Worm (Caenorhabditis elegans) whole organism, L4 larva: Measurements from ENCODE around the gene btb-5.

Source experiments
- D1046.2 ChIP-seq: fragments of 200-800 bp; sonication (Bioruptor generic); IDR thresholded peaks from 2 replicates; pipeline ENCODE4 v1.3.6; 2022; ENCODE audit warnings: missing genetic modification characterization, missing compliant biosample characterization
- F10B5.3 ChIP-seq: sonication (generic microtip); optimal IDR thresholded peaks from 2 replicates; lab custom pipeline; 2016; ENCODE audit warnings: mild to moderate bottlenecking, missing genetic modification characterization, missing compliant biosample characterization
- F49E8.2 ChIP-seq: sonication (generic microtip); optimal IDR thresholded peaks from 2 replicates; lab custom pipeline; 2016; ENCODE audit warnings: missing compliant biosample characterization, mild to moderate bottlenecking, missing genetic modification characterization, borderline replicate concordance
- R02D3.7 ChIP-seq: fragments of 150-350 bp; sonication (generic microtip); optimal IDR thresholded peaks from 3 replicates; lab custom pipeline; 2014; ENCODE audit warnings: missing biosample characterization, missing genetic modification characterization
- T20F7.1 ChIP-seq: fragments of 200-800 bp; sonication (Bioruptor generic); optimal IDR thresholded peaks from 2 replicates; lab custom pipeline; 2018; ENCODE audit warnings: mild to moderate bottlenecking, missing genetic modification characterization, missing compliant biosample characterization
- T26A8.4 ChIP-seq: fragments of 200-800 bp; sonication (Bioruptor generic); IDR thresholded peaks from 2 replicates; pipeline ENCODE4 v1.3.6; 2022; ENCODE audit warnings: missing genetic modification characterization, missing compliant biosample characterization
- Y5F2A.4 ChIP-seq: fragments of 200-800 bp; sonication (Bioruptor generic); optimal IDR thresholded peaks from 2 replicates; lab custom pipeline; 2018; ENCODE audit warnings: mild to moderate bottlenecking, missing genetic modification characterization, missing compliant biosample characterization
- aha-1 ChIP-seq: fragments of 150-350 bp; peaks from one replicate; lab custom pipeline; 2014; ENCODE audit warnings: missing biosample characterization, missing genetic modification characterization
- aly-2 ChIP-seq: sonication (generic microtip); optimal IDR thresholded peaks from 2 replicates; lab custom pipeline; 2018; ENCODE audit warnings: missing biosample characterization, missing genetic modification characterization
- ceh-44 ChIP-seq: fragments of 200-800 bp; sonication (Bioruptor generic); IDR thresholded peaks from 2 replicates; pipeline ENCODE4 v1.3.6; 2022; ENCODE audit warnings: missing genetic modification reagents, missing genetic modification characterization, missing compliant biosample characterization
- ceh-62 ChIP-seq: sonication (generic microtip); optimal IDR thresholded peaks from 2 replicates; lab custom pipeline; 2017; ENCODE audit warnings: missing biosample characterization, missing genetic modification characterization
- ceh-82 ChIP-seq: sonication (generic microtip); optimal IDR thresholded peaks from 2 replicates; lab custom pipeline; 2017; ENCODE audit warnings: missing biosample characterization, missing genetic modification characterization
- ces-1 ChIP-seq: fragments of 150-350 bp; sonication (generic microtip); optimal IDR thresholded peaks from 4 replicates; lab custom pipeline; 2014; ENCODE audit warnings: missing biosample characterization, missing genetic modification reagents, missing genetic modification characterization
- daf-16 ChIP-seq, 3 experiments: sonication (generic microtip); optimal IDR thresholded peaks; 2 replicates each; lab custom pipeline; 2016 to 2017; ENCODE audit warnings: missing genetic modification characterization in 3 of 3, missing genetic modification reagents in 3 of 3, mild to moderate bottlenecking in 2 of 3, missing compliant biosample characterization in 2 of 3, missing biosample characterization in 1 of 3, moderate library complexity in 1 of 3
- daf-19 ChIP-seq: fragments of 200-800 bp; sonication (Bioruptor generic); conservative IDR thresholded peaks from 2 replicates; pipeline ENCODE4 v1.3.6; 2022; ENCODE audit warnings: missing genetic modification characterization, missing compliant biosample characterization
- daf-8 ChIP-seq: fragments of 200-800 bp; sonication (Bioruptor generic); IDR thresholded peaks from 2 replicates; pipeline ENCODE4 v1.3.6; 2022; ENCODE audit warnings: missing genetic modification characterization, missing compliant biosample characterization
- duxl-1 ChIP-seq: sonication (generic microtip); optimal IDR thresholded peaks from 2 replicates; lab custom pipeline; 2016; ENCODE audit warnings: mild to moderate bottlenecking, missing genetic modification characterization, moderate library complexity, missing compliant biosample characterization; ENCODE audit not compliant: poor library complexity
- fkh-10 ChIP-seq: fragments of 150-350 bp; optimal IDR thresholded peaks from 2 replicates; lab custom pipeline; 2014; ENCODE audit warnings: missing biosample characterization, missing genetic modification reagents, missing genetic modification characterization
- fos-1 ChIP-seq: fragments of 150-350 bp; optimal IDR thresholded peaks from 2 replicates; lab custom pipeline; 2014; ENCODE audit warnings: missing biosample characterization, missing genetic modification characterization
- hlh-30 ChIP-seq: sonication (generic microtip); optimal IDR thresholded peaks from 2 replicates; lab custom pipeline; 2017; ENCODE audit warnings: antibody characterized with exemption, mild to moderate bottlenecking, missing genetic modification characterization, missing compliant biosample characterization; ENCODE audit not compliant: insufficient read depth
- lin-15B ChIP-seq: fragments of 150-350 bp; sonication (generic microtip); optimal IDR thresholded peaks from 3 replicates; lab custom pipeline; 2014; ENCODE audit warnings: missing biosample characterization, missing genetic modification characterization
- lin-29 ChIP-seq: fragments of 200-800 bp; sonication (Bioruptor generic); IDR thresholded peaks from 2 replicates; pipeline ENCODE4 v1.3.6; 2022; ENCODE audit warnings: missing genetic modification reagents, missing genetic modification characterization, missing compliant biosample characterization
- lin-38 ChIP-seq: fragments of 200-800 bp; sonication (Bioruptor generic); IDR thresholded peaks from 2 replicates; pipeline ENCODE4 v1.3.6; 2022; ENCODE audit warnings: missing genetic modification reagents, missing genetic modification characterization, missing compliant biosample characterization
- madf-5 ChIP-seq, 2 experiments: fragments of 200-800 bp; sonication (Bioruptor generic); IDR thresholded peaks; 2 replicates each; pipeline ENCODE4 v1.3.6; 2022; ENCODE audit warnings: missing compliant biosample characterization in 2 of 2, missing genetic modification characterization in 2 of 2
- madf-9 ChIP-seq: fragments of 200-800 bp; sonication (Bioruptor generic); conservative IDR thresholded peaks from 2 replicates; pipeline ENCODE4 v1.3.6; 2022; ENCODE audit warnings: missing genetic modification reagents, missing genetic modification characterization, missing compliant biosample characterization
- mdt-29 ChIP-seq: fragments of 200-800 bp; sonication (Bioruptor generic); IDR thresholded peaks from 2 replicates; pipeline ENCODE4 v1.3.6; 2022; ENCODE audit warnings: missing genetic modification reagents, missing genetic modification characterization, missing compliant biosample characterization
- mxl-3 ChIP-seq: fragments of 200-800 bp; sonication (Bioruptor generic); optimal IDR thresholded peaks from 2 replicates; lab custom pipeline; 2018; ENCODE audit warnings: mild to moderate bottlenecking, missing genetic modification characterization, missing compliant biosample characterization
- nhr-25 ChIP-seq: sonication (generic microtip); optimal IDR thresholded peaks from 2 replicates; lab custom pipeline; 2017; ENCODE audit warnings: missing genetic modification characterization, mild to moderate bottlenecking, missing compliant biosample characterization, antibody characterized with exemption, moderate library complexity, borderline replicate concordance; ENCODE audit not compliant: insufficient read depth
- nhr-41 ChIP-seq: fragments of 200-800 bp; sonication (Bioruptor generic); IDR thresholded peaks from 2 replicates; pipeline ENCODE4 v1.3.6; 2022; ENCODE audit warnings: missing genetic modification reagents, missing genetic modification characterization, missing compliant biosample characterization
- nhr-77 ChIP-seq: fragments of 150-350 bp; optimal IDR thresholded peaks from 2 replicates; lab custom pipeline; 2014; ENCODE audit warnings: missing biosample characterization, missing genetic modification characterization
- pha-4 ChIP-seq, 2 experiments: fragments of 150-350 bp in 1 of 2; fragments of 200-800 bp in 1 of 2; sonication (Bioruptor generic) in 1 of 2; IDR thresholded peaks in 1 of 2; optimal IDR thresholded peaks in 1 of 2; 2 replicates each; pipeline versions ENCODE4 v1.3.6 to Lab custom; 2014 to 2022; ENCODE audit warnings: missing genetic modification characterization in 2 of 2, missing genetic modification reagents in 2 of 2, missing biosample characterization in 1 of 2, missing compliant biosample characterization in 1 of 2
- set-16 ChIP-seq: fragments of 200-800 bp; sonication (Bioruptor generic); IDR thresholded peaks from 2 replicates; pipeline ENCODE4 v1.3.6; 2022; ENCODE audit warnings: missing genetic modification reagents, missing genetic modification characterization, missing compliant biosample characterization
- skn-1 ChIP-seq: fragments of 150-350 bp; optimal IDR thresholded peaks from 2 replicates; lab custom pipeline; 2014; ENCODE audit warnings: missing biosample characterization, missing genetic modification characterization
- snpc-1.2 ChIP-seq: fragments of 200-800 bp; sonication (Bioruptor generic); IDR thresholded peaks from 2 replicates; pipeline ENCODE4 v1.3.6; 2022; ENCODE audit warnings: missing genetic modification reagents, missing genetic modification characterization, missing compliant biosample characterization
- tra-1 ChIP-seq: fragments of 200-800 bp; sonication (Bioruptor generic); IDR thresholded peaks from 2 replicates; pipeline ENCODE4 v1.3.6; 2022; ENCODE audit warnings: missing genetic modification reagents, missing genetic modification characterization, missing compliant biosample characterization
- unc-62 ChIP-seq, 3 experiments: fragments of 150-350 bp in 1 of 3; sonication (generic microtip); optimal IDR thresholded peaks in 2 of 3; peaks in 1 of 3; 1 replicate in 1 of 3; 2 replicates in 2 of 3; lab custom pipeline; 2014 to 2017; ENCODE audit warnings: missing biosample characterization in 3 of 3, missing genetic modification characterization in 3 of 3, missing genetic modification reagents in 3 of 3, missing genotype in 1 of 3
- vab-7 ChIP-seq: fragments of 200-800 bp; sonication (Bioruptor generic); IDR thresholded peaks from 2 replicates; pipeline ENCODE4 v1.3.6; 2022; ENCODE audit warnings: missing genetic modification reagents, missing genetic modification characterization, missing compliant biosample characterization
- ztf-11 ChIP-seq: fragments of 150-350 bp; optimal IDR thresholded peaks from 2 replicates; lab custom pipeline; 2014; ENCODE audit warnings: missing biosample characterization, missing genetic modification characterization

Gene btb-5

ce11 chrIII:49064-49463 is 11.9 kb downstream of the btb-5 start:
- TF ChIP-seq skn-1 (tag; lab: Kevin White, UChicago), result no peak
- TF ChIP-seq mdt-29, result no peak
- peak in 1 of 2 experiments; percentile 60 for TF ChIP-seq unc-62 (GFP tag; optimal IDR thresholded peaks at IDR 0.05 in 1 of 2; lab: Kevin White, UChicago)
- TF ChIP-seq unc-62 (tag; optimal IDR thresholded peaks at IDR 0.05; lab: Kevin White, UChicago), result no peak
- no peak for TF ChIP-seq nhr-41
- no peak for TF ChIP-seq madf-5 (GFP tag; IDR thresholded peaks at IDR 0.05; lab: Robert Waterston, UW)
- TF ChIP-seq ceh-44, result no peak
- no peak for TF ChIP-seq hlh-30 (tag; lab: Kevin White, UChicago)
- no peak for TF ChIP-seq nhr-25 (tag; lab: Kevin White, UChicago)
- 0 out of 2 replicates have a peak, but pooled peaks have one; percentile 57 for TF ChIP-seq D1046.2
- TF ChIP-seq T20F7.1, result no peak
- TF ChIP-seq aly-2 (tag; lab: Kevin White, UChicago), result no peak
- no peak for TF ChIP-seq mxl-3 (GFP tag; lab: Kevin White, UChicago)

DNA sequence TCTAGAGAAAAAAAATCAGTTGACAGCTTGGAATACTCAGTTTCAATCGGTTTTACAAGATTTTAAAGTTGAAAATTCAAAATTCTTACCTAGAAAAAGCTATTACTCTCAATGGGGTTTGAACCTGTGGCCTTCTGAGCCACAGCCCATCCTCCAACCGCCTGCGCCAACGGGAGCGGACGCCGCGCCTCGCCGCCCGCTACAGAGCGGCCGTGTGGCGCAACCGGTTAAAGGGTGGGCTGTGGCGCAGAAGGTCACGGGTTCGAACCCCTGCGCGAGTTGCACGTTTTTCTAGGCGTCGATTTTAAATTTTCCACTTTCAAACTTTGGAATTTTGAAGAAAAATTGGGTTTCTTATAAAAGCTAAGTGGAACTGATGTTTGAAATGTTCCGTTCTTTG is 12.6 kb downstream of the btb-5 start:
- TF ChIP-seq aha-1 (tag; lab: Kevin White, UChicago) (peak; percentile 97), set-16 (peak; percentile 95), daf-19 (GFP tag; lab: Robert Waterston, UW) (no peak), tra-1 (0 out of 2 replicates have a peak, but pooled peaks have one; percentile 27), madf-9 (GFP tag; lab: Robert Waterston, UW) (no peak), snpc-1.2 (no peak), F10B5.3 (tag; lab: Kevin White, UChicago) (no peak)
- TF ChIP-seq, all 104 proteins: peak for 3

DNA sequence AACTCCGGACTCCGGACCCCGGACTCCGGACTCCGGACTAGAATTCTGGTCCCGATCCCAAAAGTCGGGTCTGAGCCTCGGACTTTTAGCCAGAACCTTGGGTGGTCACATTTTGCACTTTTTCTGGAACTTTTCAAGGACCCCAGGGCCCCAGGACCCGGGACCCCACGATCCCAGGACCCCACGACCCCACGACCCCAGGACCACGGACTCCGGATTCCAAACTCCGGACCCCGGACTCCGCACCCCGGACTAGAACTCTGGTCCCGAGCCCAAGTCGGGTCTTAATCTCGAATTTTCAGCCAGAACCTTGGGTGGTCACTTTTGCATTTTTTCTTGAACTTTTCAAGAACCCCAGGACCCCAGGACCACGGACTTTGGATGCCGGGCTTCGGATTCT is 18.2 kb downstream of the btb-5 start:
- TF ChIP-seq nhr-77 (tag; lab: Kevin White, UChicago) (no peak), aha-1 (tag; lab: Kevin White, UChicago) (peak; percentile 28), set-16 (peak; percentile 96), fkh-10 (GFP tag; lab: Kevin White, UChicago) (no peak), pha-4 (GFP tag; IDR thresholded peaks at IDR 0.05; lab: Robert Waterston, UW) (peak; percentile 53; the same call in 1 of the 2 replicates), pha-4 (tag; optimal IDR thresholded peaks at IDR 0.05; lab: Kevin White, UChicago) (no peak), duxl-1 (no peak), madf-5 (GFP tag; IDR thresholded peaks at IDR 0.05; lab: Robert Waterston, UW) (no peak), mdt-29 (no peak), vab-7 (GFP tag; lab: Robert Waterston, UW) (no peak), Y5F2A.4 (GFP tag; lab: Kevin White, UChicago) (no peak), R02D3.7 (tag; lab: Kevin White, UChicago) (no peak), F49E8.2 (tag; lab: Kevin White, UChicago) (no peak), ztf-11 (tag; lab: Kevin White, UChicago) (no peak), ceh-62 (no peak)

- TF ChIP-seq ces-1 (GFP tag; lab: Kevin White, UChicago) (no peak), unc-62 (GFP tag; optimal IDR thresholded peaks at IDR 0.05 in 1 of 2; lab: Kevin White, UChicago) (peak in 1 of 2 experiments; percentile 48), unc-62 (tag; optimal IDR thresholded peaks at IDR 0.05; lab: Kevin White, UChicago) (no peak), T26A8.4 (GFP tag; lab: Robert Waterston, UW) (0 out of 2 replicates have a peak, but pooled peaks have one; percentile 28), tra-1 (no peak), snpc-1.2 (no peak), lin-38 (GFP tag; lab: Robert Waterston, UW) (no peak), daf-16 (GFP tag; optimal IDR thresholded peaks at IDR 0.05; lab: Kevin White, UChicago) (no peak), daf-16 (tag; optimal IDR thresholded peaks at IDR 0.05; lab: Kevin White, UChicago) (no peak), daf-19 (GFP tag; lab: Robert Waterston, UW) (no peak), lin-29 (no peak), madf-5 (GFP tag; IDR thresholded peaks at IDR 0.05; lab: Robert Waterston, UW) (no peak), ceh-82 (no peak), fos-1 (no peak), lin-15B (no peak), set-16 (peak; percentile 97), daf-8 (0 out of 2 replicates have a peak, but pooled peaks have one; percentile 18)
These were observed 19.5 kb downstream of the btb-5 start for ce11 chrIII:41484-41883.
